Worm (Caenorhabditis elegans) whole organism, late embryonic: ENCODE measurements around the gene grp-1.

Experiments used
- F13H6.1 ChIP-seq: sonication (generic microtip); optimal IDR thresholded peaks from 2 replicates; lab custom pipeline; 2016; ENCODE audit warnings: missing genetic modification characterization, missing compliant biosample characterization
- ama-1 ChIP-seq: fragments of 150-350 bp; optimal IDR thresholded peaks from 2 replicates; lab custom pipeline; 2014
- ceh-14 ChIP-seq: sonication (generic microtip); optimal IDR thresholded peaks from 2 replicates; lab custom pipeline; 2016; ENCODE audit warnings: missing genotype, missing genetic modification characterization, missing compliant biosample characterization
- ceh-18 ChIP-seq: sonication (generic microtip); optimal IDR thresholded peaks from 2 replicates; lab custom pipeline; 2016; ENCODE audit warnings: missing genetic modification characterization, missing compliant biosample characterization
- ceh-6 ChIP-seq: fragments of 200-800 bp; sonication (Bioruptor generic); optimal IDR thresholded peaks from 2 replicates; lab custom pipeline; 2018; ENCODE audit warnings: mild to moderate bottlenecking, missing genetic modification characterization, missing compliant biosample characterization
- fkh-6 ChIP-seq: sonication (generic microtip); optimal IDR thresholded peaks from 2 replicates; lab custom pipeline; 2016; ENCODE audit warnings: missing genetic modification characterization, missing compliant biosample characterization
- hlh-30 ChIP-seq: sonication (generic microtip); optimal IDR thresholded peaks from 2 replicates; lab custom pipeline; 2017; ENCODE audit warnings: antibody characterized with exemption, missing genetic modification characterization, missing compliant biosample characterization; ENCODE audit not compliant: insufficient read depth
- pag-3 ChIP-seq: sonication (generic microtip); optimal IDR thresholded peaks from 2 replicates; lab custom pipeline; 2016; ENCODE audit warnings: missing compliant biosample characterization, missing genetic modification characterization, borderline replicate concordance
- sox-2 ChIP-seq: fragments of 200-800 bp; sonication (Bioruptor generic); IDR thresholded peaks from 2 replicates; pipeline ENCODE4 v1.3.6; 2022; ENCODE audit warnings: missing genetic modification reagents, missing genetic modification characterization, missing compliant biosample characterization
- unc-55 ChIP-seq: sonication (generic microtip); optimal IDR thresholded peaks from 2 replicates; lab custom pipeline; 2017; ENCODE audit warnings: missing biosample characterization, missing genetic modification reagents, missing genetic modification characterization

DNA sequence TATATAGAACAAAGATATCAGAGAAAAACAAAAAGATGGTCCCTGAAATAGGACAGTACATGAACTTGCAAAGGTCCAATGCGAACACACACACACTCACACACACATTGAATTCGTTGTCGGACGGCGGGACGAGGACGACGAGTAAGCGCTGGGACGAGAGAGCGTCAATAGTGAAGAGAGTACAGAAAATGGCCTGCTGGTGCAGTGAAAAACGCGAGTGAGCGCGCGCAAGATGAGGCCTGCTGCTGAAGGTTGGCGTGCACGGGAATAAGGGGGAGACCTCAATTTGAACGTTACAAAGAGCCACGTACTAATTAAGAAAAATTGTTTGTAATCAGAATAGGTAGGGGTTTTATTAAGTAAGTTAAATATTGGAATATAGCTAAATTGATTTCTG lies 41.5 kb downstream of the grp-1 start:
- TF ChIP-seq sox-2 (GFP tag; lab: Robert Waterston, UW) = no peak
- TF ChIP-seq ceh-18 (tag; lab: Kevin White, UChicago) = peak; percentile 21
- no peak for TF ChIP-seq pag-3 (tag; lab: Kevin White, UChicago)
- no peak for TF ChIP-seq unc-55 (GFP tag; lab: Kevin White, UChicago)
- no peak for TF ChIP-seq fkh-6
- TF ChIP-seq ama-1 (lab: Kevin White, UChicago) = no peak
- peak; percentile 29 for TF ChIP-seq ceh-14 (tag; lab: Kevin White, UChicago)
- no peak for TF ChIP-seq F13H6.1 (tag; lab: Kevin White, UChicago)
- TF ChIP-seq ceh-6 (GFP tag; lab: Kevin White, UChicago) = no peak
- peak; percentile 22 for TF ChIP-seq hlh-30 (tag; lab: Kevin White, UChicago)
